Worm (Caenorhabditis elegans) whole organism, early embryonic: ENCODE measurements around the gene mtp-18.

Experiments used
- B0310.2 ChIP-seq: sonication (generic microtip); optimal IDR thresholded peaks from 2 replicates; lab custom pipeline; 2016; ENCODE audit warnings: mild to moderate bottlenecking, missing genetic modification characterization, missing compliant biosample characterization
- F13C5.2 ChIP-seq: sonication (generic microtip); optimal IDR thresholded peaks from 2 replicates; lab custom pipeline; 2017; ENCODE audit warnings: mild to moderate bottlenecking, missing genetic modification characterization, inconsistent platforms, missing compliant biosample characterization
- aly-1 ChIP-seq: sonication (generic microtip); optimal IDR thresholded peaks from 2 replicates; lab custom pipeline; 2016; ENCODE audit warnings: missing genetic modification characterization, missing compliant biosample characterization
- ama-1 ChIP-seq: fragments of 150-350 bp; optimal IDR thresholded peaks from 2 replicates; lab custom pipeline; 2014
- ceh-13 ChIP-seq: fragments of 200-800 bp; sonication (Bioruptor generic); optimal IDR thresholded peaks from 2 replicates; lab custom pipeline; 2018; ENCODE audit warnings: mild to moderate bottlenecking, missing genetic modification characterization, missing compliant biosample characterization
- ceh-36 ChIP-seq: sonication (generic microtip); optimal IDR thresholded peaks from 2 replicates; lab custom pipeline; 2016; ENCODE audit warnings: missing genetic modification characterization, inconsistent platforms, missing compliant biosample characterization
- ets-7 ChIP-seq: sonication (generic microtip); optimal IDR thresholded peaks from 2 replicates; lab custom pipeline; 2016; ENCODE audit warnings: missing genotype, missing genetic modification characterization, missing compliant biosample characterization
- flt-1 ChIP-seq: fragments of 200-800 bp; sonication (Bioruptor generic); IDR thresholded peaks from 2 replicates; pipeline ENCODE4 v1.3.6; 2022; ENCODE audit warnings: missing genetic modification characterization, missing compliant biosample characterization
- hmbx-1 ChIP-seq: sonication (generic microtip); optimal IDR thresholded peaks from 2 replicates; lab custom pipeline; 2016; ENCODE audit warnings: mild to moderate bottlenecking, missing genetic modification characterization, missing compliant biosample characterization
- hmg-4 ChIP-seq: fragments of 200-800 bp; sonication (Bioruptor generic); optimal IDR thresholded peaks from 2 replicates; lab custom pipeline; 2018; ENCODE audit warnings: mild to moderate bottlenecking, missing genetic modification characterization, missing compliant biosample characterization
- hnd-1 ChIP-seq: sonication (generic microtip); optimal IDR thresholded peaks from 2 replicates; lab custom pipeline; 2016; ENCODE audit warnings: missing genetic modification characterization, missing compliant biosample characterization
- pes-1 ChIP-seq: fragments of 200-800 bp; sonication (Bioruptor generic); IDR thresholded peaks from 2 replicates; pipeline ENCODE4 v1.3.6; 2022; ENCODE audit warnings: missing genetic modification reagents, missing genetic modification characterization, missing compliant biosample characterization
- scrt-1 ChIP-seq: fragments of 200-800 bp; sonication (Bioruptor generic); IDR thresholded peaks from 2 replicates; pipeline ENCODE4 v1.3.6; 2022; ENCODE audit warnings: missing genetic modification characterization, missing compliant biosample characterization
- sea-1 ChIP-seq: fragments of 200-800 bp; sonication (Bioruptor generic); conservative IDR thresholded peaks from 2 replicates; pipeline ENCODE4 v1.3.6; 2022; ENCODE audit warnings: missing genetic modification characterization, missing compliant biosample characterization
- tbx-11 ChIP-seq: fragments of 200-800 bp; sonication (Bioruptor generic); IDR thresholded peaks from 2 replicates; pipeline ENCODE4 v1.3.6; 2022; ENCODE audit warnings: missing genetic modification characterization, missing compliant biosample characterization
- tbx-37 ChIP-seq: fragments of 200-800 bp; sonication (Bioruptor generic); conservative IDR thresholded peaks from 2 replicates; pipeline ENCODE4 v1.3.6; 2022; ENCODE audit warnings: missing genetic modification reagents, missing genetic modification characterization, missing compliant biosample characterization
- tra-4 ChIP-seq: sonication (generic microtip); optimal IDR thresholded peaks from 2 replicates; lab custom pipeline; 2017; ENCODE audit warnings: missing genetic modification characterization, missing compliant biosample characterization

Gene mtp-18

DNA sequence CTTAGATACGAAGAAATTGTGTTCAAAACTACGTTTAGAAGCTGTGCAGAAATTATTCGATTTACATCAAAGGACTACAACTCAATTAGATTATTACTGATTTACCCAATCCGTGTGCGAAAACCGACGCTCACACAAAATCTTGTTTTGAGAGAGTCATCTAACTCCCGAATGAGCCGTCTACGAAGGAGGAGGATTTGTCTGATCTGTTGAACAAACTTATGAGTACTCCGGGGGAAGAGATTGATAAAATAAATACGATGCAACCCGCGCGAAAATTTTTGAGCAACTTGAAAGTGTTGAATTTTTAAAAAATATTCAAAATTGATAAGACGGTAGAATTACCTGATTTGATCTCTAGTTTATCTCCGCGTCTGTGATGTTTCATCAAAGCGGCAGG is 45.1 kb upstream of the mtp-18 start:
- TF ChIP-seq ets-7 (no peak), hmg-4 (GFP tag; lab: Kevin White, UChicago) (no peak), B0310.2 (tag; lab: Kevin White, UChicago) (no peak), sea-1 (GFP tag; lab: Robert Waterston, UW) (no peak), aly-1 (tag; lab: Kevin White, UChicago) (no peak), tbx-37 (GFP tag; lab: Robert Waterston, UW) (no peak), F13C5.2 (no peak), ceh-36 (tag; lab: Kevin White, UChicago) (no peak), hnd-1 (no peak), flt-1 (GFP tag; lab: Robert Waterston, UW) (no peak), hmbx-1 (tag; lab: Kevin White, UChicago) (no peak), tbx-11 (GFP tag; lab: Robert Waterston, UW) (no peak), scrt-1 (GFP tag; lab: Robert Waterston, UW) (no peak), ama-1 (lab: Kevin White, UChicago) (no peak), pes-1 (GFP tag; lab: Robert Waterston, UW) (no peak), tra-4 (tag; lab: Kevin White, UChicago) (no peak), ceh-13 (GFP tag; lab: Kevin White, UChicago) (no peak)

DNA sequence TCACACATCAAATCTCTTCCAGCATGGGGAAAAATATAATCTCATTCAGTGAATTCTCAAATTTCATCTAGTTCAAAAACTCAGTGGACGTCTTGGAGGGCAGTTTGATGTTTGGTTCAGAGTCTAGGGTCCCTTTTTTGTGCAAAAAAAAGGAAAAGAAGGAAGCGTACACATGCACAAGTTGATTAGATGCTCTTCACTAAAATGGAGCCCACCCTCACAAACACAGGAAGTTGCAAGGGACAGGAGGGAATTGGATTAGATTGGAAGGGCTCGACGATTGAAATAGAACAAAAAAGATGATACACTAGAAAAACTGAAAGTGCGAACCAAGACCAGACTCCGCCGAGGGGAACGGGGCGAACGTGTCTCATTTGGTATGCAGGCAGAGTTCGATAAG is 44.7 kb upstream of the mtp-18 start:
- TF ChIP-seq scrt-1 (GFP tag; lab: Robert Waterston, UW): no peak
- TF ChIP-seq hmbx-1 (tag; lab: Kevin White, UChicago): no peak

DNA sequence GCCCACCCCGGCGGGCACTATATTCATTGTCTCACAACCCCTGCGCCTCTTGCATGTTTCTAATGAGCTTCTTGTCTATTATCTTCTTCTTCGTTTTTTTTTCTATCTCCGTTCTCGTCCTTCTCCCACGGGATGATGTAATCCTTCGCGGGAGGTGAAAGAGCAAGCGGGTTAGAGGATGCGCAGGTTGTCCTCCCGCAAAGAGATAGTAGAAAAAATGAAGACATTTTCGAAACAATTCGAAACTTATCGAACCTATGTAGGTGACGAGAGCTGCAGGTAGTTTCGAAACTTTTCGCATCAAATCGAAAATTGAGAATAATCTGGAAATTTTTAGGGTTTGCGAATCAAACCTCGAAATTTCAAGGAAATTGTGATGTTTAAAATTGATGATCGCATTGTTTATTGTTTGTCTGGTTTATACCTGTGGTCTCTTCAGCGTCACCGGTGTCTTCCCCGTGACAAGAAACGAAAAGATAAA is 44.1 kb upstream of the mtp-18 start:
- TF ChIP-seq tra-4 (tag; lab: Kevin White, UChicago): no peak
- TF ChIP-seq pes-1 (GFP tag; lab: Robert Waterston, UW): no peak
- TF ChIP-seq ets-7: no peak
- no peak for TF ChIP-seq aly-1 (tag; lab: Kevin White, UChicago)

DNA sequence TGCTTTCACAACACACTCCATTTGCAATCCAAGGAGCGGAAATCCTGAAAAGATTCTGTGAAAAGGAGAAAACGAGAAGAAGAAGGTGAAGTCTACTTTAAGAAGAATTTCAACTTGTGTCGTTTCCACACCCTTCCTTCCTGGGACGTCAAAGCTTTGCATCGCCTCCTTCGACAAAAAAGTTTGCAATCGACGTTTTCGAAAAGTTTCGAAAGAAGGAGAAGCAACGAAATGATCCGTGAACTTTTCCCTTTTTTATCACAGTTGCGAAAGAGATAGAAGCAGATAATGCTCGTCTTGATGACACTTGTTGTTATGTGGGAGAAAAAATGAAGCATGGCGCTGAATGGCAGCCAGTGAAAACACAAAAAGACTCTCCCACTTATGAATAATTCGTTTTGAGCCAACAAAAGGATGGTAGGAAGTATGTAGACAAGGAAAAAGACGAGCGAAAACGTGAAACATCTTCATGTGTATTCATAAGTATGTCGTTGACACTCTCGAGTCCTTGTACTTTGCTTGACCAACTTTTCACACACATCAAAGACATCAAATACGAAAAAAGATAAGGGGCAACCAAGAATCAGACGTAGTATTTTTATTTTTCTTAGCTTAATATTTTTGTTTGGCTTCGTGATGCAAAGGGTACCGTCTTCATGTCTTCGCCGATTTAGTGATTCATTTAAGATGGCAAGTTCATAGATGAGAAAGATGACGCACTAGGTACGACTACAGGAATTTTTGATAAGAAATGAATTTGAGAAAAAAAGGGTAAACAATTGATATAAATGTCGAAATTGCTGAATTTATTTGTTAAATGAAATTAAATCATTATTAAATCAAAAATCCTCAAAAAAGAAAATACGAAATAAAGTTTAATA is 42.8 kb upstream of the mtp-18 start:
- TF ChIP-seq pes-1 (GFP tag; lab: Robert Waterston, UW) (no peak), tra-4 (tag; lab: Kevin White, UChicago) (no peak), hmg-4 (GFP tag; lab: Kevin White, UChicago) (no peak), sea-1 (GFP tag; lab: Robert Waterston, UW) (no peak), flt-1 (GFP tag; lab: Robert Waterston, UW) (no peak), ama-1 (lab: Kevin White, UChicago) (no peak), hmbx-1 (tag; lab: Kevin White, UChicago) (no peak), aly-1 (tag; lab: Kevin White, UChicago) (no peak), ceh-13 (GFP tag; lab: Kevin White, UChicago) (no peak), hnd-1 (no peak), scrt-1 (GFP tag; lab: Robert Waterston, UW) (no peak), F13C5.2 (no peak), tbx-37 (GFP tag; lab: Robert Waterston, UW) (no peak)

DNA sequence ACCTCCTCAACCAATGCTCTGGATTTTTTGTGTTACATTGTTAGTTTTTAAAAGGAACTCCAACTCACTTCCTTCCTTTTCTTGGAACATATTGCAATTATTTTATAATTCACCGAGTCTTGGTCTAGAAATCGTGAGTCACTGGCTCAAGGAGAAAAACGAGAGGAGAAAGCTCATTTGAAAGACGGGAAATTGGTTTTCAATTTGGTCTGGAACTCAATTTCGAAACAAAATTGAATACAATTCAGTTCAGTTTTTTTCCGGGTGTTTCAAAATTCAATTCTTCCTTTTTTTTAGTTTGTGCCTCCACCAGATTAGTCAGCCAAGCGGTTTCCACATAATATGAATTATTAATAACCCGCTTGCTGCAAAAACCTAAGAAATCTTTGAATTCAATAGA is 41.7 kb upstream of the mtp-18 start:
- TF ChIP-seq hmbx-1 (tag; lab: Kevin White, UChicago): no peak
- TF ChIP-seq aly-1 (tag; lab: Kevin White, UChicago): no peak
- TF ChIP-seq ceh-13 (GFP tag; lab: Kevin White, UChicago): no peak
- no peak for TF ChIP-seq B0310.2 (tag; lab: Kevin White, UChicago)

DNA sequence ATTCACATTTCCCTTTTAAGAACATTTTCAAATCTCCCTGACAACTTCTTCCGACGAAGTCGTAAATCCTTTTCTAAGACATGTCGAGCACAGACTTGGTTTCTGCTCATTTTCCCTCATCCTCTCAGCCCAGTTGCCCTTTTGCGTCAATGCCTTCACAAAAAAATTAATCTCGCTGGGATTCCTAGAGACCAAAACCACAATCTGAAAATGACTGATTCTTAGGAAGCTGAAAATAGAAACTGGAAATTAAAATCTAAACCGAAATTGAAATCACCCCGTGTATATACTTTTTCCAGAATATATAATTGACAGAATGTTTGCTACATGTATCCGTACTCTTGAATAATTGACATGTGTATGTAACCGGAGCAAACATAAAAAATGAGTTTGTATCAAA is 40.8 kb upstream of the mtp-18 start:
- no peak for TF ChIP-seq aly-1 (tag; lab: Kevin White, UChicago)
- TF ChIP-seq F13C5.2: no peak
- no peak for TF ChIP-seq ceh-13 (GFP tag; lab: Kevin White, UChicago)
- no peak for TF ChIP-seq hnd-1
- no peak for TF ChIP-seq hmbx-1 (tag; lab: Kevin White, UChicago)
- no peak for TF ChIP-seq tra-4 (tag; lab: Kevin White, UChicago)
- TF ChIP-seq ets-7: no peak

DNA sequence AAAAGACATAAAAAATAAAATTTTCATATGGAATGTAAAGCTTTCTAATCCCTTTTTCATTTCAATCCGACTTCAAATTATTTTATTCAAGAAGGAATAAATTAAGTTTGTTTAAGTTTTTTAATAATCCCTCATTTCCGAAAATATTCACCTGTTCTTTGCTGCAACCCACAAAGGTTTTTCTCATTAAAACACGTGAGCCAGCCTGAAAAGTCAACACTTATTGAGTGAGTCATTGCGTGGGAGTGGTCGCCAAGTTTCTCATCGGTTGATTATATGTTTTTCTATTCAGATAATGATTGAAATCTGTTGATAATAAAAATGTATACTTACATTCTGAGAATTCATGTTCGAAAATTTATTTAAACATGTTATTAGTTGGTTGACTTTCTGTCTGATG is 39.3 kb upstream of the mtp-18 start:
- TF ChIP-seq ceh-13 (GFP tag; lab: Kevin White, UChicago) (no peak), hnd-1 (no peak)

DNA sequence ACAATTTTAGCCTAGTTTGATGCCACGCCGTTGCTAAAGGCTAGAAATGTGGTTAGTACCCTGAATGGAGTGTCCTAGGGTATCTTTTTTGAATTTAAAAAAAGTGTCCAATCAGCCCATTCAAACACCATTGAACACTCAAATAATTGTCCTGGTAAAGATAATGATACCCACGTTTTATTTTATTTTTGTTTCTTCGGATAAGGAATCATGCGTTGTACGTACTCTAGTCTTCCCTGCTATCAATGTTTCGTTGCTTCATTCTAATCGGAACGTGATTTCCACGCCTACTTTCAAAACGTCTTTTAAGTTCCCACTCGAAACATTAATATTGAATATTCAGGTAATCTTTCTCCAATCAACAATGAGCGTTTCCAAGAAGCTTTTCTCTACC is 34.4 kb upstream of the mtp-18 start, which contains the start of gene got-2.2:
Gene got-2.2 (plus strand): TSS at position 344 of the 394 bp plus-strand sequence.
- no peak for TF ChIP-seq B0310.2 (tag; lab: Kevin White, UChicago)
- TF ChIP-seq aly-1 (tag; lab: Kevin White, UChicago): no peak
- no peak for TF ChIP-seq flt-1 (GFP tag; lab: Robert Waterston, UW)
- no peak for TF ChIP-seq hnd-1
- TF ChIP-seq ceh-13 (GFP tag; lab: Kevin White, UChicago): no peak
- TF ChIP-seq F13C5.2: no peak
- TF ChIP-seq hmbx-1 (tag; lab: Kevin White, UChicago): no peak
- no peak for TF ChIP-seq sea-1 (GFP tag; lab: Robert Waterston, UW)
- TF ChIP-seq tbx-11 (GFP tag; lab: Robert Waterston, UW): no peak
- no peak for TF ChIP-seq tbx-37 (GFP tag; lab: Robert Waterston, UW)
- no peak for TF ChIP-seq ets-7
- TF ChIP-seq hmg-4 (GFP tag; lab: Kevin White, UChicago): no peak
- TF ChIP-seq ama-1 (lab: Kevin White, UChicago): no peak
- no peak for TF ChIP-seq tra-4 (tag; lab: Kevin White, UChicago)
- TF ChIP-seq scrt-1 (GFP tag; lab: Robert Waterston, UW): no peak
- TF ChIP-seq ceh-36 (tag; lab: Kevin White, UChicago): no peak
- no peak for TF ChIP-seq pes-1 (GFP tag; lab: Robert Waterston, UW)
